Worm (Caenorhabditis elegans) whole organism, early embryonic: ENCODE data around the gene srxa-10.

ENCODE experiments used
- B0310.2 ChIP-seq: sonication (generic microtip); optimal IDR thresholded peaks from 2 replicates; lab custom pipeline; 2016; ENCODE audit warnings: mild to moderate bottlenecking, missing genetic modification characterization, missing compliant biosample characterization
- F13C5.2 ChIP-seq: sonication (generic microtip); optimal IDR thresholded peaks from 2 replicates; lab custom pipeline; 2017; ENCODE audit warnings: mild to moderate bottlenecking, missing genetic modification characterization, inconsistent platforms, missing compliant biosample characterization
- aly-1 ChIP-seq: sonication (generic microtip); optimal IDR thresholded peaks from 2 replicates; lab custom pipeline; 2016; ENCODE audit warnings: missing genetic modification characterization, missing compliant biosample characterization
- ama-1 ChIP-seq: fragments of 150-350 bp; optimal IDR thresholded peaks from 2 replicates; lab custom pipeline; 2014
- ceh-13 ChIP-seq: fragments of 200-800 bp; sonication (Bioruptor generic); optimal IDR thresholded peaks from 2 replicates; lab custom pipeline; 2018; ENCODE audit warnings: mild to moderate bottlenecking, missing genetic modification characterization, missing compliant biosample characterization
- ceh-36 ChIP-seq: sonication (generic microtip); optimal IDR thresholded peaks from 2 replicates; lab custom pipeline; 2016; ENCODE audit warnings: missing genetic modification characterization, inconsistent platforms, missing compliant biosample characterization
- ets-7 ChIP-seq: sonication (generic microtip); optimal IDR thresholded peaks from 2 replicates; lab custom pipeline; 2016; ENCODE audit warnings: missing genotype, missing genetic modification characterization, missing compliant biosample characterization
- flt-1 ChIP-seq: fragments of 200-800 bp; sonication (Bioruptor generic); IDR thresholded peaks from 2 replicates; pipeline ENCODE4 v1.3.6; 2022; ENCODE audit warnings: missing genetic modification characterization, missing compliant biosample characterization
- hmbx-1 ChIP-seq: sonication (generic microtip); optimal IDR thresholded peaks from 2 replicates; lab custom pipeline; 2016; ENCODE audit warnings: mild to moderate bottlenecking, missing genetic modification characterization, missing compliant biosample characterization
- hmg-4 ChIP-seq: fragments of 200-800 bp; sonication (Bioruptor generic); optimal IDR thresholded peaks from 2 replicates; lab custom pipeline; 2018; ENCODE audit warnings: mild to moderate bottlenecking, missing genetic modification characterization, missing compliant biosample characterization
- hnd-1 ChIP-seq: sonication (generic microtip); optimal IDR thresholded peaks from 2 replicates; lab custom pipeline; 2016; ENCODE audit warnings: missing genetic modification characterization, missing compliant biosample characterization
- pes-1 ChIP-seq: fragments of 200-800 bp; sonication (Bioruptor generic); IDR thresholded peaks from 2 replicates; pipeline ENCODE4 v1.3.6; 2022; ENCODE audit warnings: missing genetic modification reagents, missing genetic modification characterization, missing compliant biosample characterization
- scrt-1 ChIP-seq: fragments of 200-800 bp; sonication (Bioruptor generic); IDR thresholded peaks from 2 replicates; pipeline ENCODE4 v1.3.6; 2022; ENCODE audit warnings: missing genetic modification characterization, missing compliant biosample characterization
- sea-1 ChIP-seq: fragments of 200-800 bp; sonication (Bioruptor generic); conservative IDR thresholded peaks from 2 replicates; pipeline ENCODE4 v1.3.6; 2022; ENCODE audit warnings: missing genetic modification characterization, missing compliant biosample characterization
- tbx-11 ChIP-seq: fragments of 200-800 bp; sonication (Bioruptor generic); IDR thresholded peaks from 2 replicates; pipeline ENCODE4 v1.3.6; 2022; ENCODE audit warnings: missing genetic modification characterization, missing compliant biosample characterization
- tbx-37 ChIP-seq: fragments of 200-800 bp; sonication (Bioruptor generic); conservative IDR thresholded peaks from 2 replicates; pipeline ENCODE4 v1.3.6; 2022; ENCODE audit warnings: missing genetic modification reagents, missing genetic modification characterization, missing compliant biosample characterization
- tra-4 ChIP-seq: sonication (generic microtip); optimal IDR thresholded peaks from 2 replicates; lab custom pipeline; 2017; ENCODE audit warnings: missing genetic modification characterization, missing compliant biosample characterization

srxa-10 gene

DNA sequence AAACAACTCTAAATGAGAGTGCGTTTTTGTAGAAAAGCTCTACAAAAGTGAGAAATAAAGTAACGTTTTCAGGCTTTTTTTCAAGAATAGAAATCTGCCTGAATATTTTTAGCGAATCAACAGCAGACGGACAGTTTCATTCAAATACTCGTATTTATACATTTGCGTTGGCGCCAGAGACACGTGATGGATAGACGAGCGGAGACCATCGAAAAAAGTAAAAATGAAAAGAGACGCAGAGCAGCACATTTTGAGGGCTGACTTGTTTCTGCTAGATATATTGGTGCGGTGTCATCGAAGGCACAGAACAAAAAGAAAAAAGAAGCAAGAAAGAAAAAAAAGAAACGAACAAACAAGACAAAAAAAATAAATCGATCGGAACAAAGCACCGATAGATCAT lies 29.7 kb upstream of the srxa-10 start:
- TF ChIP-seq tbx-11: no peak

DNA sequence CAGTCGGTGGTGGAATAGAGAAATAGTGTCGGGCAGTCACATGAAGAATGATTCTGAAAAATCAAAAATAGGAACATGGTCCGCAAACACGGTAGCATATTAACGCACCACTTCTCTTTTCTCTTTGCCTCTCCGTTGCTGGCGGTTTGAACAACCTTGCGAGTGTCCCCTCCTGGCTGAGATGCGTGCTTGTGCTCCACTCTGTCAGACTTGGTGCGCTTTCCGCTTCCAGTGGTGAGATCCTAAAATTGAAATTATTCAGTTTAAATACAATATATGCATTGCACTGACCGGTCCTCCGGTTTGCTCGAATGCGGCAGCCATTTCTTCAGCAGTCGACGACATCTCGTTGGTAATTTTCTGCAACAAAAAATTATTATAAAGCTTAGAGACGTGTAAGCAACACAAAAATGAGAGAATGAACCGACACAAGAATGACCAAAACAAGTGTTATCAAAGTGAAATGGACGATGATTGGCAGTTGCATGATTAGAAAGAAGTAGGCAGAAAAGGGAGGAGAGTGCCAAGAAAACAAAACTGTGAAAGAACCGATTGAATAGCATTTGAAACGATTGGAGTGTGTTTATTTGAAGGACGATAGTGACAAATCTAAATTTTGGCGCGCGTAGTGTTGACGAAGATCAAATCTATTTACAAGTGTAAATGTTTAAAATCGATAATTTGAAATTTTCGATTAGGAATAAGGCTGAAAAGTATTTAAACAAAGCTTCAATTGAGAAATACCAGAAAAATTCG lies 28.9 kb upstream of the srxa-10 start, which contains the start of gene ZK632.9:
Gene ZK632.9 (minus strand): TSS at position 360 of the 756 bp plus-strand sequence.
- no peak for TF ChIP-seq ama-1
- TF ChIP-seq ets-7 (tag; lab: Kevin White, UChicago): no peak
- no peak for TF ChIP-seq flt-1 (GFP tag; lab: Robert Waterston, UW)
- no peak for TF ChIP-seq pes-1 (GFP tag; lab: Robert Waterston, UW)
- TF ChIP-seq sea-1: no peak
- no peak for TF ChIP-seq tbx-11

ce11 chrIII:9824330-9824934 lies 28.1 kb upstream of the srxa-10 start, which contains the start of gene lin-52:
TSS of gene lin-52 (minus strand) at chrIII:9824750.
- TF ChIP-seq hnd-1 (no peak), ama-1 (peak; percentile 64)

DNA sequence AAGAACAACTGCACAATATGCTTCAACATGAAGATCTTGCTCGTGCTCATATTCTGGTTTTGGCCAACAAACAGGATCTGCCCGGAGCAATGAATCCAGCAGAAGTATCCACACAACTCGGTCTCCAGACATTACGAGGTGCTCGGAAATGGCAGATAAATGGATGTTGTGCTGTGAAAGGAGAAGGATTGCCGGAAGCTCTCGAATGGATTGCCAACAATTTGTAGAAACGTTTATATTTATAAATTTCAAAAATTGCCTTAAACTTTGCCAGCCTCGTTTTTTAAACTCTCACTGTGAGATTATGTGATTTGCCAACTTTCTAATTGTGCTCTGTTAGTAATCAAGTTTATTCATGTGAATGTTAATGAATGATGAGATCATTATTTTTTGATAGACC lies 27.4 kb upstream of the srxa-10 start:
- TF ChIP-seq scrt-1 (GFP tag; lab: Robert Waterston, UW) (no peak), tra-4 (tag; lab: Kevin White, UChicago) (no peak), ets-7 (tag; lab: Kevin White, UChicago) (no peak), aly-1 (tag; lab: Kevin White, UChicago) (no peak), tbx-37 (GFP tag; lab: Robert Waterston, UW) (no peak), B0310.2 (tag; lab: Kevin White, UChicago) (no peak), hmg-4 (GFP tag; lab: Kevin White, UChicago) (no peak), hnd-1 (no peak), hmbx-1 (tag; lab: Kevin White, UChicago) (no peak), ceh-36 (tag; lab: Kevin White, UChicago) (no peak), sea-1 (no peak), ama-1 (no peak), tbx-11 (no peak), ceh-13 (no peak), flt-1 (GFP tag; lab: Robert Waterston, UW) (no peak), pes-1 (GFP tag; lab: Robert Waterston, UW) (no peak), F13C5.2 (tag; lab: Kevin White, UChicago) (no peak)

DNA sequence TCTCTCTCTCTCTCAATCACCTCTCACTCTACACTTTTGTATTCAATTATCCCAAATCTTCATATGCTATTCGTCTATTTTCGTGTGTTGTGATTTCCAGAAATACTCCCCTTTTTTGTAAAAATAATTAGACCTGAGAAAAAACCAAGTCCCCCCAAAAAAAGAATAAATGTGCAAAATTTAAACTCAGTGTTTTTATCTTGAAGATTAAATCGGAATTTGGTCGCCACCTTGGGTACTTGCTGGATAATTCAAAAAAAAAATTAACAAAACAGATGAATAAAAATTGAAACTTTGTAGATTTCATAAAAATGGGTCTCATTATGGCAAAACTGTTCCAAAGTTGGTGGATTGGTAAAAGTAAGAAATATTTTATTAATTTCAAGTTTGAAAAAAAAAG lies 26.6 kb upstream of the srxa-10 start, which contains the start of gene arl-5:
Gene arl-5 (plus strand): TSS at position 301 of the 400 bp plus-strand sequence.
- TF ChIP-seq hnd-1 (no peak), hmbx-1 (tag; lab: Kevin White, UChicago) (no peak), ama-1 (no peak), aly-1 (tag; lab: Kevin White, UChicago) (no peak), tbx-37 (GFP tag; lab: Robert Waterston, UW) (no peak), tbx-11 (no peak), ceh-13 (no peak), tra-4 (tag; lab: Kevin White, UChicago) (no peak), F13C5.2 (tag; lab: Kevin White, UChicago) (no peak), scrt-1 (GFP tag; lab: Robert Waterston, UW) (no peak)

DNA sequence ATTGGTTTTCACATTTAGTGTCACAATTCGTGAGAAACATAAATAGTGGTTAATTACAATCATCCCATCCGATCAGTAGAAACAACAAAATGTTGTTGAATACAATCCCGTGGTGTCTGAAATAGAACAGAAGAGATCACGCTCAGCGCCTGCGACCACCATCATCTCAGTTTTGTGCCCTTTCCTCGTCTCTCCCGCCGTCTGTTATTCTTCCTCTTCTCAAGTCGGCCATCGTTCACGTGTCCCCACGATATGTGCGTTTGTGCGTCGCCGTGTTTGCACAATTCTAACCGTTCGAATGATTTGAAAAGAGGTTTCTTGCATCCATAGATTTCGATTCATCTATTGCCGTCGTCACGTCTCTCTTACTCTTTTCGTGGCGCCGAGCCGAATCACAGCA lies 22.4 kb upstream of the srxa-10 start, which contains the start of gene panl-3:
Gene panl-3 (plus strand): TSS at position 294 of the 400 bp plus-strand sequence.
- peak; percentile 57 for TF ChIP-seq aly-1 (tag; lab: Kevin White, UChicago)
- no peak for TF ChIP-seq hmbx-1 (tag; lab: Kevin White, UChicago)
- no peak for TF ChIP-seq sea-1
- no peak for TF ChIP-seq flt-1 (GFP tag; lab: Robert Waterston, UW)
- TF ChIP-seq pes-1 (GFP tag; lab: Robert Waterston, UW): no peak
- no peak for TF ChIP-seq B0310.2 (tag; lab: Kevin White, UChicago)
- peak; percentile 45 for TF ChIP-seq hmg-4 (GFP tag; lab: Kevin White, UChicago)
- no peak for TF ChIP-seq ets-7 (tag; lab: Kevin White, UChicago)
- no peak for TF ChIP-seq tra-4 (tag; lab: Kevin White, UChicago)
- TF ChIP-seq F13C5.2 (tag; lab: Kevin White, UChicago): no peak
- TF ChIP-seq tbx-11: no peak
- no peak for TF ChIP-seq hnd-1
- peak; percentile 65; the same call in 1 of the 2 replicates for TF ChIP-seq scrt-1 (GFP tag; lab: Robert Waterston, UW)

DNA sequence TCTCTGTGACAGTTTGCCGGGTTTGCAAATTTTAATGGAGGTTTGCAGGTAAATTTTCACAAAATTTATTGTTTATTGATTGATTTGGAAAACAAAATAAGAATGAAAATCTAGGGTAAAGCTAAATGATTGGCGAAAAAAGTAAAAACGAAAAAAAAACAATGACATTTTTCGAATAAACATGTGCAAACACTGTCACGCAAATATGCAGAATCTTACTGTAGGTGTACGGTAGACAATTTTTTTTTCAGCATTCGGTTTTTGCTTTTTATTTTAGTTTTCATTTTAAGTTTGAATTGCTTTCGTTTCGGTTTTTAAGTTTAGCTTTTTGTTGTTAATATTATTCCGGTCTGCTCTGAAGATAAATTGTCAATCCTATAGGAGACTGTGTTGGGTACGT lies 21.5 kb upstream of the srxa-10 start:
- no peak for TF ChIP-seq ama-1
- TF ChIP-seq ets-7 (tag; lab: Kevin White, UChicago): no peak
- no peak for TF ChIP-seq hmbx-1 (tag; lab: Kevin White, UChicago)
- no peak for TF ChIP-seq scrt-1 (GFP tag; lab: Robert Waterston, UW)
- TF ChIP-seq hnd-1: no peak
- TF ChIP-seq hmg-4 (GFP tag; lab: Kevin White, UChicago): no peak
- TF ChIP-seq flt-1 (GFP tag; lab: Robert Waterston, UW): no peak
- no peak for TF ChIP-seq ceh-13
- no peak for TF ChIP-seq aly-1 (tag; lab: Kevin White, UChicago)
- TF ChIP-seq tbx-37 (GFP tag; lab: Robert Waterston, UW): no peak
- TF ChIP-seq pes-1 (GFP tag; lab: Robert Waterston, UW): no peak
- no peak for TF ChIP-seq sea-1

- no peak for TF ChIP-seq flt-1 (GFP tag; lab: Robert Waterston, UW)
- no peak for TF ChIP-seq pes-1 (GFP tag; lab: Robert Waterston, UW)
- TF ChIP-seq hmbx-1 (tag; lab: Kevin White, UChicago): no peak
- no peak for TF ChIP-seq ceh-13
- TF ChIP-seq B0310.2 (tag; lab: Kevin White, UChicago): no peak
- TF ChIP-seq tra-4 (tag; lab: Kevin White, UChicago): no peak
- peak; percentile 19 for TF ChIP-seq aly-1 (tag; lab: Kevin White, UChicago)
- no peak for TF ChIP-seq ama-1
- no peak for TF ChIP-seq ceh-36 (tag; lab: Kevin White, UChicago)
- no peak for TF ChIP-seq sea-1
- TF ChIP-seq ets-7 (tag; lab: Kevin White, UChicago): no peak
- TF ChIP-seq hmg-4 (GFP tag; lab: Kevin White, UChicago): peak; percentile 73
- TF ChIP-seq F13C5.2 (tag; lab: Kevin White, UChicago): no peak
- no peak for TF ChIP-seq scrt-1 (GFP tag; lab: Robert Waterston, UW)
- TF ChIP-seq tbx-11: no peak
- TF ChIP-seq tbx-37 (GFP tag; lab: Robert Waterston, UW): no peak
Measured at ce11 chrIII:9817087-9817612, 20.8 kb upstream of the srxa-10 start, which contains the start of gene cnx-1. TSS of gene cnx-1 (minus strand) at chrIII:9817137.
